ENCODE assay signal across 2 worm cellular contexts in the genomic region with DNA sequence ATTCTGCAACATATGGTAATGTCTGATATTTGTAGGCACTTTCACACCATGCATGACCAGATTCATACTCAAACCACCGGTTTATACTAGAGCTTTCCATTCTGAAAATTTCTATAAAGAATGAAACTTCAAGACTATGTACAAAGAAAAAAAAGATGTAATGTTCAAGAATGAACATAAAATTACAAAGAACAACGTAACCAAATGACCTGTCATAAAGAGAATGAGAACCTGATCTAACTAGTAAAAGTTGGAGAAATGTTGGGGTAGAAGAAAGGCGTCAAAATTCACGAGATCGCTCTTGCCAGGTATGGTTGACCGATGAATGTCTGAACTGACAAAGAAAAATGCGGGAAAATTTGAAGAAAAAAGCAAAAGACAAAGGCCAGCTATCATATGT.
TF ChIP-seq lines count a peak whose summit lies in the region.

W02F12.2 (minus strand) TSS at position 101 of the 400 bp plus-strand sequence.

TF ChIP-seq in whole organism, L1 larva, 84 proteins besides CTCF, POLR2A, EP300 and RAD21:
- no peak for TF ChIP-seq nhr-20 (tag; optimal IDR thresholded peaks at IDR 0.05; lab: Kevin White, UChicago)
- TF ChIP-seq nhr-12 (tag; optimal IDR thresholded peaks at IDR 0.05; lab: Kevin White, UChicago): no peak
- peak; percentile 18 for TF ChIP-seq blmp-1 (tag; optimal IDR thresholded peaks at IDR 0.05; lab: Kevin White, UChicago)
TF ChIP-seq in whole organism, L1 larva: peak in this region for 1.

TF ChIP-seq in whole organism, L4 larva, 104 proteins besides CTCF, POLR2A, EP300 and RAD21:
- TF ChIP-seq hlh-30 (tag; optimal IDR thresholded peaks at IDR 0.05; lab: Kevin White, UChicago; ENCODE audit: insufficient read depth) (peak; percentile 27), unc-62 (GFP tag; optimal IDR thresholded peaks at IDR 0.05 in 1 of 2; lab: Kevin White, UChicago) (no peak), unc-62 (tag; optimal IDR thresholded peaks at IDR 0.05; lab: Kevin White, UChicago) (no peak)
